Worm (Caenorhabditis elegans) whole organism, L4 larva: ENCODE measurements around the gene B0507.5.

Experiments
- cey-2 ChIP-seq: sonication (generic microtip); optimal IDR thresholded peaks from 3 replicates; lab custom pipeline; 2017; ENCODE audit warnings: missing genetic modification characterization, mild to moderate bottlenecking, missing compliant biosample characterization, antibody characterized with exemption, borderline replicate concordance; ENCODE audit not compliant: insufficient read depth
- ctbp-1 ChIP-seq: fragments of 200-800 bp; sonication (Bioruptor generic); IDR thresholded peaks from 2 replicates; pipeline ENCODE4 v1.3.6; 2022; ENCODE audit warnings: missing genetic modification reagents, missing genetic modification characterization, missing compliant biosample characterization
- fos-1 ChIP-seq: fragments of 150-350 bp; optimal IDR thresholded peaks from 2 replicates; lab custom pipeline; 2014; ENCODE audit warnings: missing biosample characterization, missing genetic modification characterization
- lin-15B ChIP-seq: fragments of 150-350 bp; sonication (generic microtip); optimal IDR thresholded peaks from 3 replicates; lab custom pipeline; 2014; ENCODE audit warnings: missing biosample characterization, missing genetic modification characterization
- mdl-1 ChIP-seq, 2 experiments: fragments of 150-350 bp in 1 of 2; sonication (generic microtip) in 1 of 2; optimal IDR thresholded peaks; 2 replicates each; lab custom pipeline; 2014 to 2017; ENCODE audit warnings: missing biosample characterization in 2 of 2, missing genetic modification characterization in 2 of 2
- nhr-11 ChIP-seq: fragments of 150-350 bp; optimal IDR thresholded peaks from 2 replicates; lab custom pipeline; 2014; ENCODE audit warnings: missing biosample characterization, missing genetic modification characterization
- nhr-237 ChIP-seq: sonication (generic microtip); optimal IDR thresholded peaks from 2 replicates; lab custom pipeline; 2017; ENCODE audit warnings: missing biosample characterization, missing genetic modification characterization
- nhr-28 ChIP-seq: fragments of 150-350 bp; optimal IDR thresholded peaks from 2 replicates; lab custom pipeline; 2014; ENCODE audit warnings: missing biosample characterization, missing genetic modification characterization
- nhr-76 ChIP-seq: fragments of 150-350 bp; optimal IDR thresholded peaks from 2 replicates; lab custom pipeline; 2014; ENCODE audit warnings: missing biosample characterization, missing genetic modification characterization
- nhr-77 ChIP-seq: fragments of 150-350 bp; optimal IDR thresholded peaks from 2 replicates; lab custom pipeline; 2014; ENCODE audit warnings: missing biosample characterization, missing genetic modification characterization

- TF ChIP-seq nhr-11 (tag; lab: Kevin White, UChicago), result no peak
- TF ChIP-seq nhr-77 (tag; lab: Kevin White, UChicago), result no peak
- TF ChIP-seq nhr-28 (tag; lab: Kevin White, UChicago), result no peak
- no peak for TF ChIP-seq ctbp-1 (GFP tag; lab: Robert Waterston, UW)
- no peak for TF ChIP-seq nhr-237
- TF ChIP-seq fos-1 (tag; lab: Kevin White, UChicago), result no peak
- TF ChIP-seq lin-15B (tag; lab: Kevin White, UChicago), result no peak
- TF ChIP-seq nhr-76 (tag; lab: Kevin White, UChicago), result no peak
- no peak for TF ChIP-seq cey-2
- TF ChIP-seq mdl-1 (tag; optimal IDR thresholded peaks at IDR 0.05; lab: Kevin White, UChicago), result no peak
These were observed 14.4 kb upstream of the B0507.5 start, which contains the start of gene ZC196.2 for ce11 chrV:8739136-8739535.
